Worm (Caenorhabditis elegans) whole organism, L1 larva: ENCODE measurements around the gene ZK355.2.

Experiments
- alr-1 ChIP-seq: fragments of 200-800 bp; sonication (Bioruptor generic); optimal IDR thresholded peaks from 2 replicates; lab custom pipeline; 2018; ENCODE audit warnings: borderline replicate concordance, mild to moderate bottlenecking, missing genetic modification characterization, missing compliant biosample characterization
- aly-2 ChIP-seq: fragments of 150-350 bp; optimal IDR thresholded peaks from 2 replicates; lab custom pipeline; 2014; ENCODE audit warnings: missing biosample characterization, missing genetic modification characterization
- ces-1 ChIP-seq: fragments of 150-350 bp; optimal IDR thresholded peaks from 2 replicates; lab custom pipeline; 2014; ENCODE audit warnings: missing biosample characterization, missing genetic modification reagents, missing genetic modification characterization
- lin-39 ChIP-seq: fragments of 150-350 bp; optimal IDR thresholded peaks from 2 replicates; lab custom pipeline; 2014; ENCODE audit warnings: missing biosample characterization, missing genetic modification reagents, missing genetic modification characterization
- mdl-1 ChIP-seq, 2 experiments: fragments of 150-350 bp; optimal IDR thresholded peaks; 2 replicates each; lab custom pipeline; 2014 to 2017; ENCODE audit warnings: missing biosample characterization in 2 of 2, missing genetic modification characterization in 2 of 2, inconsistent platforms in 1 of 2
- nhr-237 ChIP-seq: fragments of 150-350 bp; optimal IDR thresholded peaks from 2 replicates; lab custom pipeline; 2014; ENCODE audit warnings: missing biosample characterization, missing genetic modification characterization
- snu-23 ChIP-seq: sonication (generic microtip); optimal IDR thresholded peaks from 2 replicates; lab custom pipeline; 2016; ENCODE audit warnings: missing genetic modification characterization, missing compliant biosample characterization
- ztf-4 ChIP-seq: fragments of 150-350 bp; optimal IDR thresholded peaks from 2 replicates; lab custom pipeline; 2014; ENCODE audit warnings: missing biosample characterization, missing genetic modification characterization

ce11 chrII:2901158-2901557 lies 22.6 kb upstream of the ZK355.2 start:
- TF ChIP-seq aly-2 (no peak), mdl-1 (tag; optimal IDR thresholded peaks at IDR 0.05; lab: Kevin White, UChicago) (no peak), ztf-4 (tag; lab: Kevin White, UChicago) (no peak), alr-1 (tag; lab: Kevin White, UChicago) (no peak), ces-1 (no peak), lin-39 (no peak), snu-23 (GFP tag; lab: Kevin White, UChicago) (no peak), nhr-237 (tag; lab: Kevin White, UChicago) (no peak)
